Fruit fly (Drosophila melanogaster) S2 (cell line): ENCODE measurements around the gene CG14120.

ENCODE experiments used
- CG8478 ChIP-seq: fragments of >200 bp; optimal IDR thresholded peaks from 2 replicates; lab custom pipeline; 2018
- CTCF ChIP-seq, 2 experiments: fragments of >200 bp; optimal IDR thresholded peaks; 2 replicates each; lab custom pipeline; 2018

- TF ChIP-seq CG8478 (lab: Kevin White, UChicago) (no peak), CTCF (optimal IDR thresholded peaks at IDR 0.05; lab: Kevin White, UChicago) (no peak)
These were observed 42.3 kb upstream of the CG14120 start for dm6 chr3L:12842532-12842931.
